Worm (Caenorhabditis elegans): ENCODE measurements around the gene fbxa-151.
"Not testable (repeated sequence)": the region's sequence is repeated elsewhere in the genome, so short reads cannot be mapped to it uniquely, and the experiment has no call there.

The fbxa-151 gene

ce11 chrIII:1266799-1267198 lies at the start of gene fbxa-151:
Gene fbxa-151, minus strand, starts transcription at chrIII:1266899.
- not testable (repeated sequence) for TF ChIP-seq hmbx-1 (tag; optimal IDR thresholded peaks at IDR 0.05); F13C5.2 (tag; optimal IDR thresholded peaks at IDR 0.05); ama-1 (optimal IDR thresholded peaks at IDR 0.05)

- no peak for TF ChIP-seq flt-1 (GFP tag; IDR thresholded peaks at IDR 0.05)
- TF ChIP-seq pes-1 (GFP tag; IDR thresholded peaks at IDR 0.05): no peak
- no peak for TF ChIP-seq aly-1 (tag; optimal IDR thresholded peaks at IDR 0.05)
- no peak for TF ChIP-seq ama-1 (optimal IDR thresholded peaks at IDR 0.05)
- TF ChIP-seq ets-7 (tag; optimal IDR thresholded peaks at IDR 0.05): no peak
Observed at ce11 chrIII:1315038-1315437, 48.3 kb upstream of the fbxa-151 start, which contains the start of the genes fbxa-80 and fbxa-19. Gene fbxa-80, minus strand, starts transcription at chrIII:1315210. Gene fbxa-19, plus strand, starts transcription at chrIII:1315401.

DNA sequence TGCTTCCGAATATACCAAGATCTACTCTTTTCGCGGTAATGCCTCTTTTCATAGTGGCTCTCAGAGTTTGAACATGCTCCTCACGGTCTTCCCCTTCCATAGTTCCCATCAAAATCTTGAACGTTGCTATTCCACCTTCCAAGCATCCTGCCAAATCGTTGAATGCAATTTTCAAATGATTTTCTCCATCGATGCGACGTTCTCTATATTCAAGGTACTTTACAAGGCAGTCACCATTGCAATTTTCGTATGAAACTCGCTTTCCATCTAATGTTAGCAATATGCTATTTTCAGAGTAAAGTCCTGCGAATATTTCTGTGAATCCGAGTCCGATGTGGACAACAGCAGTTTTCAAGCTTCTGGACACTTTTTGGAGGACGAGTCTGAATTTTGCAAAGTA lies 47.6 kb upstream of the fbxa-151 start:
- no peak for TF ChIP-seq ets-7 (tag; optimal IDR thresholded peaks at IDR 0.05)

DNA sequence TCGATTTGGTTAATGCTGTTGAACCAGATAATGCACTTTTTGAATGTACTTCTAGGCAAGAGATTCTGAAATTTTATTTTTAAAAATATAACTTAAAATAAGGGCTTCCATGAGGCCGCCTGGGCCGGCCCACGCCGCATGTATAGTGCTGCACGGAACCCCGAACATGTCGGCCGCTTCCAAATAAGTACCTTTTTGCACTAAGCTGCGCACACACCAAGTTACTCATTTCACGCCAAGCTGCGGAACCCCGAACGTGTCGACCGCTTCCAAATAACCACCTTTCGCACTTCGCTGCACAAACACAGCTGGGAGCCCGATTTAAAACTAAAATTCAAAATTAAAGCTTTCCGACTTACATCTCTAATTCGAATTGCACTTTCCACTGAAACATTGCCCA lies 44.7 kb upstream of the fbxa-151 start:
- TF ChIP-seq ceh-36 (tag; optimal IDR thresholded peaks at IDR 0.05) (no peak), tra-4 (tag; optimal IDR thresholded peaks at IDR 0.05) (no peak), sea-1 (GFP tag; conservative IDR thresholded peaks at IDR 0.05) (no peak), ama-1 (optimal IDR thresholded peaks at IDR 0.05) (no peak), ceh-13 (GFP tag; optimal IDR thresholded peaks at IDR 0.05) (no peak), ets-7 (tag; optimal IDR thresholded peaks at IDR 0.05) (no peak), tbx-11 (GFP tag; IDR thresholded peaks at IDR 0.05) (no peak), pes-1 (GFP tag; IDR thresholded peaks at IDR 0.05) (no peak), hnd-1 (tag; optimal IDR thresholded peaks at IDR 0.05) (no peak)

ce11 chrIII:1308887-1309286 lies 42.2 kb upstream of the fbxa-151 start, which contains the start of gene Y82E9BL.12:
Gene Y82E9BL.12, plus strand, starts transcription at chrIII:1309187.
- TF ChIP-seq sea-1 (GFP tag; conservative IDR thresholded peaks at IDR 0.05): no peak
- no peak for TF ChIP-seq hmg-4 (GFP tag; optimal IDR thresholded peaks at IDR 0.05)
- TF ChIP-seq B0310.2 (tag; optimal IDR thresholded peaks at IDR 0.05): no peak
- TF ChIP-seq tbx-37 (GFP tag; conservative IDR thresholded peaks at IDR 0.05): no peak
- TF ChIP-seq ceh-13 (GFP tag; optimal IDR thresholded peaks at IDR 0.05): no peak
- TF ChIP-seq hmbx-1 (tag; optimal IDR thresholded peaks at IDR 0.05): no peak
- TF ChIP-seq tra-4 (tag; optimal IDR thresholded peaks at IDR 0.05): no peak
- no peak for TF ChIP-seq ama-1 (optimal IDR thresholded peaks at IDR 0.05)
- TF ChIP-seq tbx-11 (GFP tag; IDR thresholded peaks at IDR 0.05): no peak
- TF ChIP-seq ceh-36 (tag; optimal IDR thresholded peaks at IDR 0.05): no peak
- no peak for TF ChIP-seq aly-1 (tag; optimal IDR thresholded peaks at IDR 0.05)
- no peak for TF ChIP-seq hnd-1 (tag; optimal IDR thresholded peaks at IDR 0.05)
- TF ChIP-seq F13C5.2 (tag; optimal IDR thresholded peaks at IDR 0.05): no peak
- TF ChIP-seq pes-1 (GFP tag; IDR thresholded peaks at IDR 0.05): no peak

- TF ChIP-seq hmbx-1 (tag; optimal IDR thresholded peaks at IDR 0.05) (no peak), scrt-1 (GFP tag; IDR thresholded peaks at IDR 0.05) (no peak), sea-1 (GFP tag; conservative IDR thresholded peaks at IDR 0.05) (no peak), pes-1 (GFP tag; IDR thresholded peaks at IDR 0.05) (no peak), ceh-36 (tag; optimal IDR thresholded peaks at IDR 0.05) (no peak), B0310.2 (tag; optimal IDR thresholded peaks at IDR 0.05) (no peak), hmg-4 (GFP tag; optimal IDR thresholded peaks at IDR 0.05) (no peak), ama-1 (optimal IDR thresholded peaks at IDR 0.05) (no peak), F13C5.2 (tag; optimal IDR thresholded peaks at IDR 0.05) (no peak), ets-7 (tag; optimal IDR thresholded peaks at IDR 0.05) (no peak), ceh-13 (GFP tag; optimal IDR thresholded peaks at IDR 0.05) (no peak), tbx-11 (GFP tag; IDR thresholded peaks at IDR 0.05) (no peak), hnd-1 (tag; optimal IDR thresholded peaks at IDR 0.05) (no peak), tra-4 (tag; optimal IDR thresholded peaks at IDR 0.05) (no peak)
Observed at ce11 chrIII:1308209-1308608, 41.5 kb upstream of the fbxa-151 start, which contains the start of gene fbxa-79. Gene fbxa-79, minus strand, starts transcription at chrIII:1308294.

- TF ChIP-seq F13C5.2 (tag; optimal IDR thresholded peaks at IDR 0.05): no peak
- no peak for TF ChIP-seq B0310.2 (tag; optimal IDR thresholded peaks at IDR 0.05)
- no peak for TF ChIP-seq tbx-11 (GFP tag; IDR thresholded peaks at IDR 0.05)
- no peak for TF ChIP-seq ceh-36 (tag; optimal IDR thresholded peaks at IDR 0.05)
- TF ChIP-seq tbx-37 (GFP tag; conservative IDR thresholded peaks at IDR 0.05): no peak
- TF ChIP-seq ama-1 (optimal IDR thresholded peaks at IDR 0.05): no peak
Observed at ce11 chrIII:1307333-1307732, 40.6 kb upstream of the fbxa-151 start.

DNA sequence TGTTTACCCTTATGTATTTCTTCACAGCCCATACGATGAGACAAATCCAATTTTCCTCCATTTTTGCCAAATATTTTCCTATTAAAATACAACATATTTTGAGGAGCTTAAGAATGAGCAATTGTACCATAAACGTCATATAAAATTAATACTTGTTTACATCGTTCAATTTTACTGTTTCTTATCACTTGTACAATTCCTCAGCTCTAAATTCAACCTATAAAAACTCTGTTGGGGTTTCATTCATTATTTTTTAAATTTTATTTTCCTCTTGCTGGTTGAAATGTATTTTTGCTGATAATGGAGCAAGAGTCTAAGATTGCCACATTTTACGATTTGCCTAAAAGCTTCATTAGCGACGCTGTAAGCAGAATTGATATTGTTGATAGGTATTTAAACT lies 36.7 kb upstream of the fbxa-151 start, which contains the start of gene fbxa-75:
Gene fbxa-75, plus strand, starts transcription at position 301 of the 400 bp plus-strand sequence.
- no peak for TF ChIP-seq hmbx-1 (tag; optimal IDR thresholded peaks at IDR 0.05)
- TF ChIP-seq tbx-37 (GFP tag; conservative IDR thresholded peaks at IDR 0.05): no peak
- no peak for TF ChIP-seq ets-7 (tag; optimal IDR thresholded peaks at IDR 0.05)
- TF ChIP-seq B0310.2 (tag; optimal IDR thresholded peaks at IDR 0.05): no peak

ce11 chrIII:1297604-1298003 lies 30.9 kb upstream of the fbxa-151 start, which contains the start of gene fbxa-28:
Gene fbxa-28, plus strand, starts transcription at chrIII:1297904.
- TF ChIP-seq tbx-37 (GFP tag; conservative IDR thresholded peaks at IDR 0.05): no peak
- TF ChIP-seq sea-1 (GFP tag; conservative IDR thresholded peaks at IDR 0.05): no peak
- TF ChIP-seq hmbx-1 (tag; optimal IDR thresholded peaks at IDR 0.05): no peak
- TF ChIP-seq B0310.2 (tag; optimal IDR thresholded peaks at IDR 0.05): no peak
- no peak for TF ChIP-seq scrt-1 (GFP tag; IDR thresholded peaks at IDR 0.05)
- no peak for TF ChIP-seq ets-7 (tag; optimal IDR thresholded peaks at IDR 0.05)
- no peak for TF ChIP-seq aly-1 (tag; optimal IDR thresholded peaks at IDR 0.05)
- no peak for TF ChIP-seq ceh-13 (GFP tag; optimal IDR thresholded peaks at IDR 0.05)
- no peak for TF ChIP-seq hnd-1 (tag; optimal IDR thresholded peaks at IDR 0.05)
- TF ChIP-seq tbx-11 (GFP tag; IDR thresholded peaks at IDR 0.05): no peak
- TF ChIP-seq tra-4 (tag; optimal IDR thresholded peaks at IDR 0.05): no peak
- TF ChIP-seq flt-1 (GFP tag; IDR thresholded peaks at IDR 0.05): no peak
- TF ChIP-seq ceh-36 (tag; optimal IDR thresholded peaks at IDR 0.05): no peak
- TF ChIP-seq F13C5.2 (tag; optimal IDR thresholded peaks at IDR 0.05): no peak
- no peak for TF ChIP-seq ama-1 (optimal IDR thresholded peaks at IDR 0.05)
- TF ChIP-seq hmg-4 (GFP tag; optimal IDR thresholded peaks at IDR 0.05): no peak
